Worm (Caenorhabditis elegans): ENCODE data around the gene lido-11.

lido-11 gene

DNA sequence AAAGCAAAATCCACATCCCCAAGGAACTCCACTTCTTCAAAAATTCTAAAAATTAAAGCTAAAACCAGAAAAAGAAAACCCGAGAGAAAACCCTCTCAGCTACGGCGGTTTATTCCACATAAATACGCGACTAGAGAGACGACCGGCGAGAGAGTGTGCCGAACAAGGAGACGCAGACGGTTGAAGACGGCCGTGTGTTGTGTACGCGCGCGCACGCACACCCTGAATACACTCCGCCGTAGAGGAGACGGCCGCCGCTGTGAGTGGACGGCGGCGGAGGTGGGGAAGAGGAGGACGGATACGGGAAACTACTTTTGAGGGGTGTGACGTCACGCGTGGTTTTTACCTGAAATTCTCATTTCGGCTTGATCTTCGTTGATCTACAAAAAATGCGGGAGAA lies 50.9 kb downstream of the lido-11 start:
- TF ChIP-seq pax-3 (tag; optimal IDR thresholded peaks at IDR 0.05) (no peak), mep-1 (tag; optimal IDR thresholded peaks at IDR 0.05) (no peak), ztf-11 (tag; optimal IDR thresholded peaks at IDR 0.05) (peak in 1 of 2 experiments; percentile 6), C04F5.9 (tag; optimal IDR thresholded peaks at IDR 0.05) (peak; percentile 11), nhr-47 (tag; optimal IDR thresholded peaks at IDR 0.05) (peak; percentile 47), mab-9 (GFP tag; IDR thresholded peaks at IDR 0.05) (no peak), isw-1 (GFP tag; IDR thresholded peaks at IDR 0.05) (no peak), sup-37 (GFP tag; optimal IDR thresholded peaks at IDR 0.05) (no peak), xbp-1 (tag; optimal IDR thresholded peaks at IDR 0.05) (no peak), ceh-82 (tag; optimal IDR thresholded peaks at IDR 0.05) (peak in 1 of 3 experiments; percentile 28), fos-1 (tag; optimal IDR thresholded peaks at IDR 0.05) (no peak), snu-23 (GFP tag; optimal IDR thresholded peaks at IDR 0.05) (peak; percentile 55), sox-4 (tag; optimal IDR thresholded peaks at IDR 0.05) (no peak), efl-1 (optimal IDR thresholded peaks at IDR 0.05) (peak; percentile 15 to 17), efl-1 (GFP tag; optimal IDR thresholded peaks at IDR 0.05 in 1 of 2) (peak in 1 of 2 experiments; percentile 82), rnt-1 (tag; optimal IDR thresholded peaks at IDR 0.05) (peak; percentile 35), lin-14 (GFP tag; optimal IDR thresholded peaks at IDR 0.05) (peak; percentile 67), ceh-88 (GFP tag; IDR thresholded peaks at IDR 0.05) (no peak), lin-35 (GFP tag; optimal IDR thresholded peaks at IDR 0.05) (peak in 1 of 2 experiments; percentile 17), ztf-4 (tag; optimal IDR thresholded peaks at IDR 0.05) (no peak), zag-1 (tag; optimal IDR thresholded peaks at IDR 0.05) (no peak), nhr-20 (tag; optimal IDR thresholded peaks at IDR 0.05) (peak; percentile 33), nhr-71 (tag; optimal IDR thresholded peaks at IDR 0.05) (peak; percentile 36), egl-27 (tag; optimal IDR thresholded peaks at IDR 0.05) (no peak), tbx-2 (tag; optimal IDR thresholded peaks at IDR 0.05) (peak; percentile 38), dsc-1 (tag; optimal IDR thresholded peaks at IDR 0.05) (peak; percentile 12), fkh-8 (tag; optimal IDR thresholded peaks at IDR 0.05) (peak; percentile 30), sptf-1 (tag; optimal IDR thresholded peaks at IDR 0.05) (no peak), swsn-7 (tag; optimal IDR thresholded peaks at IDR 0.05) (peak; percentile 39), nhr-19 (GFP tag; conservative IDR thresholded peaks at IDR 0.05) (no peak), jun-1 (tag; optimal IDR thresholded peaks at IDR 0.05) (no peak), Y116A8C.19 (tag; optimal IDR thresholded peaks at IDR 0.05; ENCODE audit: borderline replicate concordance) (no peak), irx-1 (tag; optimal IDR thresholded peaks at IDR 0.05) (no peak), dpl-1 (GFP tag; optimal IDR thresholded peaks at IDR 0.05) (peak in 1 of 3 experiments; percentile 5)

Measured in whole organism, L1 larva.